Worm (Caenorhabditis elegans): ENCODE results near the gene oatr-1.

Gene oatr-1

DNA sequence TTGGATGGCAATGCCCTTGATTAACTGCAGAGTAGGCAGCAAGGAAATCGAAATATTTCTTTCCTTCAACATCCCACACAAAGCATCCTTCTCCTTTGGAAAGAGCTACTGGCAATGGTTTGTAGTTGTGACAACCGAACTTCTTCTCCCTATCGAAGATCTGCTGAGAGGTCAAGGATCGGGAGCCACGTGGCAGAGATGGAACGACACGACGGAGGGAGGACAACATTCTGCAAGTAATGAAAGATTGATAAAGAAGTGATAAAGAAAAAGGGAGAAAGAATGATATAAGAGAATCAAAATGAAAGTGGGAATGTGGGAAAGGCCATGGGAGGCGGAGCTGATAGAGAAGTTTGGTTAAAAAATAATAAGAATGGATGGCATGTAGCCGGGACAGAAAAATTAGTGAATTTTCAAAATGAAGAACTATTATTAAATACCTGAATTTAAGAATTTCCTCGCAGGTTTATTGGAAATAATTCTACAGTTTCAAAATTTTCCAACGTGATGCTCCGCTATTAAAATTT, at the start of gene oatr-1 (continued):
- no peak for TF ChIP-seq Y75B8A.6 (GFP tag; IDR thresholded peaks at IDR 0.05)
- no peak for TF ChIP-seq unc-62 (GFP tag; optimal IDR thresholded peaks at IDR 0.05 in 1 of 2)
- TF ChIP-seq unc-62 (tag; optimal IDR thresholded peaks at IDR 0.05), result no peak
- no peak for TF ChIP-seq pha-4 (GFP tag; IDR thresholded peaks at IDR 0.05)
- no peak for TF ChIP-seq pha-4 (tag; optimal IDR thresholded peaks at IDR 0.05)
- TF ChIP-seq daf-16 (GFP tag; optimal IDR thresholded peaks at IDR 0.05), result no peak
- TF ChIP-seq daf-16 (tag; optimal IDR thresholded peaks at IDR 0.05), result peak; percentile 41
- TF ChIP-seq cey-2 (tag; optimal IDR thresholded peaks at IDR 0.05; ENCODE audit: borderline replicate concordance, insufficient read depth), result no peak
- peak; percentile 25 for TF ChIP-seq hlh-11 (tag; optimal IDR thresholded peaks at IDR 0.05)

DNA sequence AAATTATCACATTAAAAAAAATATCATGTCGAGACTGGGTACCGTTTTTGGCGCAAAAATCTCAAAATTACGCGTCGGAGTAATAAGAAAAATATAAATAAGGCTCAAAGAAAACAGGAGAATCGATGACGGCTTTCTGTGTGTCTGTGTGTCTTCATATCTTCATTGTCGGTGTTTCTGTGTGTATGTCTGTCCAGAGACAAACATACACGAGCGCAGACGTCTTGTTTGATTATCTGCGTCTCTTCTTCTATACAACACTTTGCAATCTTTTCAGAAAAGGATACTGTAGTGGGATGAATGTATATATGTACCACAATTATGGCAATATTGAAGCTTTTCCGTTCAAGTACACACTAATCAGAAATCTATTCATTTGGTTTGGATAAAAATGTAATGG, 48.4 kb upstream of the oatr-1 start, which contains the start of gene C05D11.13:
Gene C05D11.13, minus strand, starts transcription at position 252 of the 400 bp plus-strand sequence.
- no peak for TF ChIP-seq lin-29 (GFP tag; IDR thresholded peaks at IDR 0.05)
- peak; percentile 27; the same call in 1 of the 2 replicates for TF ChIP-seq lin-1 (GFP tag; IDR thresholded peaks at IDR 0.05)
- 0 out of 2 replicates have a peak, but pooled peaks have one; percentile 27 for TF ChIP-seq arid-1 (GFP tag; conservative IDR thresholded peaks at IDR 0.05)
- TF ChIP-seq aha-1 (tag), result peak; percentile 1
- TF ChIP-seq spr-3 (GFP tag; optimal IDR thresholded peaks at IDR 0.05), result no peak
- no peak for TF ChIP-seq ztf-11 (tag; optimal IDR thresholded peaks at IDR 0.05)
- no peak for TF ChIP-seq ZK546.5 (tag; optimal IDR thresholded peaks at IDR 0.05)
- TF ChIP-seq daf-19 (GFP tag; conservative IDR thresholded peaks at IDR 0.05), result no peak
- TF ChIP-seq nhr-48 (tag; optimal IDR thresholded peaks at IDR 0.05), result no peak
- no peak for TF ChIP-seq F26F4.8 (GFP tag; conservative IDR thresholded peaks at IDR 0.05)
- no peak for TF ChIP-seq tra-1 (GFP tag; IDR thresholded peaks at IDR 0.05)
- TF ChIP-seq cey-2 (tag; optimal IDR thresholded peaks at IDR 0.05; ENCODE audit: borderline replicate concordance, insufficient read depth), result no peak
- TF ChIP-seq ama-1 (optimal IDR thresholded peaks at IDR 0.05), result peak; percentile 19
- no peak for TF ChIP-seq nhr-76 (tag; optimal IDR thresholded peaks at IDR 0.05)
- TF ChIP-seq ceh-20 (GFP tag; IDR thresholded peaks at IDR 0.05), result no peak
- TF ChIP-seq mdl-1 (tag; optimal IDR thresholded peaks at IDR 0.05), result peak; percentile 28 to 74
- no peak for TF ChIP-seq F37D6.2 (tag; optimal IDR thresholded peaks at IDR 0.05)
- TF ChIP-seq ceh-62 (tag; optimal IDR thresholded peaks at IDR 0.05), result no peak
- TF ChIP-seq Y105C5A.15 (GFP tag; IDR thresholded peaks at IDR 0.05), result 0 out of 2 replicates have a peak, but pooled peaks have one; percentile 33
- no peak for TF ChIP-seq sdz-12 (GFP tag; optimal IDR thresholded peaks at IDR 0.05)
- peak; percentile 12 for TF ChIP-seq dpl-1 (GFP tag; optimal IDR thresholded peaks at IDR 0.05)
- TF ChIP-seq lim-7 (GFP tag; IDR thresholded peaks at IDR 0.05), result no peak
- no peak for TF ChIP-seq aly-2 (tag; optimal IDR thresholded peaks at IDR 0.05)
- no peak for TF ChIP-seq php-3 (GFP tag; IDR thresholded peaks at IDR 0.05)
- no peak for TF ChIP-seq ces-1 (GFP tag; optimal IDR thresholded peaks at IDR 0.05)
- TF ChIP-seq zip-2 (tag; optimal IDR thresholded peaks at IDR 0.05), result no peak
- no peak for TF ChIP-seq nhr-10 (tag; optimal IDR thresholded peaks at IDR 0.05)
- no peak for TF ChIP-seq fkh-10 (GFP tag; optimal IDR thresholded peaks at IDR 0.05)
- no peak for TF ChIP-seq nhr-42 (GFP tag; IDR thresholded peaks at IDR 0.05)
- no peak for TF ChIP-seq gei-8 (GFP tag; optimal IDR thresholded peaks at IDR 0.05)
- TF ChIP-seq dmd-6 (GFP tag; IDR thresholded peaks at IDR 0.05), result peak; percentile 30; the same call in 1 of the 2 replicates
- peak; percentile 43 for TF ChIP-seq nhr-28 (tag; optimal IDR thresholded peaks at IDR 0.05)
- TF ChIP-seq mes-2 (tag; optimal IDR thresholded peaks at IDR 0.05; ENCODE audit: poor library complexity, severe bottlenecking), result peak; percentile 56
- TF ChIP-seq unc-62 (GFP tag; optimal IDR thresholded peaks at IDR 0.05 in 1 of 2), result no peak
- TF ChIP-seq unc-62 (tag; optimal IDR thresholded peaks at IDR 0.05), result no peak
- no peak for TF ChIP-seq F44E2.7 (GFP tag; IDR thresholded peaks at IDR 0.05)
- TF ChIP-seq nhr-41 (GFP tag; IDR thresholded peaks at IDR 0.05), result no peak
- peak; percentile 58 for TF ChIP-seq lin-38 (GFP tag; IDR thresholded peaks at IDR 0.05)
- TF ChIP-seq tag-97 (GFP tag; IDR thresholded peaks at IDR 0.05), result no peak
- no peak for TF ChIP-seq R02D3.7 (tag; optimal IDR thresholded peaks at IDR 0.05)
- no peak for TF ChIP-seq attf-4 (tag; optimal IDR thresholded peaks at IDR 0.05)
- TF ChIP-seq pha-4 (GFP tag; IDR thresholded peaks at IDR 0.05), result no peak
- peak; percentile 77 for TF ChIP-seq pha-4 (tag; optimal IDR thresholded peaks at IDR 0.05)
- TF ChIP-seq fos-1 (tag; optimal IDR thresholded peaks at IDR 0.05), result no peak
- TF ChIP-seq mdt-29 (GFP tag; IDR thresholded peaks at IDR 0.05), result no peak
- TF ChIP-seq spr-1 (tag; optimal IDR thresholded peaks at IDR 0.05), result no peak
